Fruit fly (Drosophila melanogaster): ENCODE results near the gene CG18428.

The CG18428 gene

dm6 chr3R:24099039-24100026 lies 9.8 kb upstream of the CG18428 start:
- TF ChIP-seq Mnt (GFP tag; optimal IDR thresholded peaks at IDR 0.05) = peak; percentile 43
- no peak for TF ChIP-seq Hr96 (GFP tag; optimal IDR thresholded peaks at IDR 0.05)
- peak; percentile 61 for TF ChIP-seq CG33017 (tag; optimal IDR thresholded peaks at IDR 0.05)
- no peak for TF ChIP-seq tj (GFP tag; optimal IDR thresholded peaks at IDR 0.05)
- TF ChIP-seq cnc (optimal IDR thresholded peaks at IDR 0.05) = no peak
- TF ChIP-seq CG5204 (GFP tag; optimal IDR thresholded peaks at IDR 0.05) = peak; percentile 10
- TF ChIP-seq CG14711 (tag; optimal IDR thresholded peaks at IDR 0.05) = peak; percentile 61
- TF ChIP-seq cic (GFP tag; optimal IDR thresholded peaks at IDR 0.05) = peak; percentile 36
- peak; percentile 58 for TF ChIP-seq CG7101 (tag; optimal IDR thresholded peaks at IDR 0.05)
- TF ChIP-seq CG12768 (GFP tag; optimal IDR thresholded peaks at IDR 0.05) = peak; percentile 2
- TF ChIP-seq kay (GFP tag; ENCODE audit: borderline replicate concordance) = peak; percentile 82
- TF ChIP-seq CG7045 (GFP tag; optimal IDR thresholded peaks at IDR 0.05) = no peak
- peak; percentile 47 for TF ChIP-seq CG11617 (GFP tag; optimal IDR thresholded peaks at IDR 0.05)
- TF ChIP-seq Clk (GFP tag; optimal IDR thresholded peaks at IDR 0.05) = no peak
- TF ChIP-seq toe (GFP tag; optimal IDR thresholded peaks at IDR 0.05) = no peak
- TF ChIP-seq pad (GFP tag; optimal IDR thresholded peaks at IDR 0.05) = no peak

- TF ChIP-seq tj (GFP tag; optimal IDR thresholded peaks at IDR 0.05) = no peak
- no peak for TF ChIP-seq CG5204 (GFP tag; optimal IDR thresholded peaks at IDR 0.05)
- TF ChIP-seq Clk (GFP tag; optimal IDR thresholded peaks at IDR 0.05) = no peak
- TF ChIP-seq ovo (GFP tag; optimal IDR thresholded peaks at IDR 0.05) = no peak
- TF ChIP-seq cic (GFP tag; optimal IDR thresholded peaks at IDR 0.05) = no peak
- TF ChIP-seq pad (GFP tag; optimal IDR thresholded peaks at IDR 0.05) = no peak
- TF ChIP-seq Mnt (GFP tag; optimal IDR thresholded peaks at IDR 0.05) = no peak
- no peak for TF ChIP-seq cnc (optimal IDR thresholded peaks at IDR 0.05)
- TF ChIP-seq Hr96 (GFP tag; optimal IDR thresholded peaks at IDR 0.05) = no peak
- TF ChIP-seq CG11617 (GFP tag; optimal IDR thresholded peaks at IDR 0.05) = no peak
- TF ChIP-seq CG12768 (GFP tag; optimal IDR thresholded peaks at IDR 0.05) = no peak
Observed at dm6 chr3R:24100717-24101116, 8.4 kb upstream of the CG18428 start.

DNA sequence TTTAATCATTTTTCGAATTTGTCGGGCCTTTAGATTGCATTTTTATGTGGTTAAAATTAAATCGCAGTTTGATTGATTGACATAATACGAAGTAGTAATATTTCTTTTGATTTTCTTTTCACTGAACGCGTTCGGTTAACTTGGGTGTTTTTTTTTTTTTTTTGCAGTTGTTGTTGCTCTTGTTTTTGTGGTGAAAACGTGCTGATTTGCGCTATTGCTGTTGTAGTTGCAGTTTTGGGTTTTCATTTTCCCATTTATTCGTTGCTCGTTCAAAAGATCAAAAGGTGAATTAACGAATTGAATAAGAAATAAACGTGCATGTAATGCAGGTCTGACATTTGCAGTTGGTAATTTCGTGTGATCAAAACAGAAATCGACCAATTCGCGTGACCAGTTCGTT lies 7.7 kb upstream of the CG18428 start:
- TF ChIP-seq kay (GFP tag; ENCODE audit: borderline replicate concordance) (no peak), bab1 (GFP tag; optimal IDR thresholded peaks at IDR 0.05) (no peak), tj (GFP tag; optimal IDR thresholded peaks at IDR 0.05) (peak; percentile 71)

dm6 chr3R:24102387-24102786 lies 6.7 kb upstream of the CG18428 start:
- TF ChIP-seq kay (GFP tag; ENCODE audit: borderline replicate concordance) (peak; percentile 76), CG1620 (GFP tag; optimal IDR thresholded peaks at IDR 0.05) (no peak), CG12768 (GFP tag; optimal IDR thresholded peaks at IDR 0.05) (no peak), Clk (GFP tag; optimal IDR thresholded peaks at IDR 0.05) (no peak)

dm6 chr3R:24103708-24104107 lies 5.4 kb upstream of the CG18428 start:
- no peak for TF ChIP-seq Hr96 (GFP tag; optimal IDR thresholded peaks at IDR 0.05)
- TF ChIP-seq kay (GFP tag; ENCODE audit: borderline replicate concordance) = no peak
- TF ChIP-seq pad (GFP tag; optimal IDR thresholded peaks at IDR 0.05) = no peak
- TF ChIP-seq CG12768 (GFP tag; optimal IDR thresholded peaks at IDR 0.05) = no peak
- TF ChIP-seq bab1 (GFP tag; optimal IDR thresholded peaks at IDR 0.05) = no peak
- TF ChIP-seq CG11617 (GFP tag; optimal IDR thresholded peaks at IDR 0.05) = no peak
- no peak for TF ChIP-seq cnc (optimal IDR thresholded peaks at IDR 0.05)
- TF ChIP-seq tj (GFP tag; optimal IDR thresholded peaks at IDR 0.05) = no peak
- TF ChIP-seq Clk (GFP tag; optimal IDR thresholded peaks at IDR 0.05) = no peak
- no peak for TF ChIP-seq CG7045 (GFP tag; optimal IDR thresholded peaks at IDR 0.05)
- no peak for TF ChIP-seq Crg-1 (GFP tag; optimal IDR thresholded peaks at IDR 0.05)

dm6 chr3R:24104471-24105311 lies 4.4 kb upstream of the CG18428 start:
- TF ChIP-seq CG5204 (GFP tag; optimal IDR thresholded peaks at IDR 0.05) (no peak), kay (GFP tag; ENCODE audit: borderline replicate concordance) (peak; percentile 76), tj (GFP tag; optimal IDR thresholded peaks at IDR 0.05) (peak; percentile 48), ovo (GFP tag; optimal IDR thresholded peaks at IDR 0.05) (no peak)
